Worm (Caenorhabditis elegans) whole organism, L1 larva: ENCODE measurements around the gene cpg-19.

Experiments
- C04F5.9 ChIP-seq: sonication (generic microtip); optimal IDR thresholded peaks from 2 replicates; lab custom pipeline; 2016; ENCODE audit warnings: missing genetic modification characterization, missing compliant biosample characterization
- C34B4.2 ChIP-seq: sonication (generic microtip); optimal IDR thresholded peaks from 2 replicates; lab custom pipeline; 2017; ENCODE audit warnings: mild to moderate bottlenecking, missing genetic modification characterization, missing compliant biosample characterization
- F16B12.6 ChIP-seq: fragments of 150-350 bp; optimal IDR thresholded peaks from 2 replicates; lab custom pipeline; 2014; ENCODE audit warnings: missing biosample characterization, missing genetic modification characterization
- aha-1 ChIP-seq: fragments of 150-350 bp; optimal IDR thresholded peaks from 2 replicates; lab custom pipeline; 2014; ENCODE audit warnings: missing biosample characterization, missing genetic modification characterization
- ceh-63 ChIP-seq: fragments of 200-800 bp; sonication (Bioruptor generic); optimal IDR thresholded peaks from 2 replicates; lab custom pipeline; 2018; ENCODE audit warnings: mild to moderate bottlenecking, missing genetic modification characterization, missing compliant biosample characterization
- ceh-8 ChIP-seq: fragments of 200-800 bp; sonication (Bioruptor generic); optimal IDR thresholded peaks from 2 replicates; lab custom pipeline; 2018; ENCODE audit warnings: mild to moderate bottlenecking, missing genetic modification characterization, moderate library complexity, missing compliant biosample characterization
- ceh-82 ChIP-seq, 3 experiments: fragments of 150-350 bp in 1 of 3; sonication (generic microtip) in 2 of 3; optimal IDR thresholded peaks; 2 replicates each; lab custom pipeline; 2014 to 2017; ENCODE audit warnings: missing biosample characterization in 3 of 3, missing genetic modification characterization in 3 of 3
- ceh-90 ChIP-seq: sonication (generic microtip); optimal IDR thresholded peaks from 2 replicates; lab custom pipeline; 2016; ENCODE audit warnings: missing genetic modification characterization, missing compliant biosample characterization
- dpl-1 ChIP-seq, 3 experiments: fragments of 150-350 bp in 2 of 3; sonication (generic microtip) in 1 of 3; optimal IDR thresholded peaks; 2 replicates each; lab custom pipeline; 2014 to 2017; ENCODE audit warnings: missing biosample characterization in 3 of 3, missing genetic modification characterization in 3 of 3, missing genetic modification reagents in 3 of 3
- dsc-1 ChIP-seq: sonication (generic microtip); optimal IDR thresholded peaks from 2 replicates; lab custom pipeline; 2016; ENCODE audit warnings: mild to moderate bottlenecking, missing genetic modification characterization, missing compliant biosample characterization
- efl-1 ChIP-seq, 4 experiments: fragments of 150-350 bp; optimal IDR thresholded peaks in 3 of 4; peaks in 1 of 4; 1 replicate in 1 of 4; 2 replicates in 3 of 4; lab custom pipeline; 2014; ENCODE audit warnings: missing biosample characterization in 2 of 4, missing genetic modification characterization in 2 of 4, missing genetic modification reagents in 2 of 4
- egl-13 ChIP-seq: sonication (generic microtip); optimal IDR thresholded peaks from 2 replicates; lab custom pipeline; 2016; ENCODE audit warnings: missing genotype, missing genetic modification reagents, missing genetic modification characterization, missing compliant biosample characterization
- egl-27 ChIP-seq, 2 experiments: fragments of 150-350 bp in 1 of 2; sonication (generic microtip); optimal IDR thresholded peaks; 3 replicates each; lab custom pipeline; 2017 to 2018; ENCODE audit warnings: missing biosample characterization in 2 of 2, missing genetic modification characterization in 2 of 2, missing genetic modification reagents in 2 of 2
- fkh-8 ChIP-seq: sonication (generic microtip); optimal IDR thresholded peaks from 2 replicates; lab custom pipeline; 2016; ENCODE audit warnings: mild to moderate bottlenecking, missing genetic modification characterization, missing compliant biosample characterization
- fos-1 ChIP-seq: fragments of 150-350 bp; optimal IDR thresholded peaks from 2 replicates; lab custom pipeline; 2014; ENCODE audit warnings: missing biosample characterization, missing genetic modification characterization
- grh-1 ChIP-seq: fragments of 200-800 bp; sonication (Bioruptor generic); IDR thresholded peaks from 2 replicates; pipeline ENCODE4 v1.3.6; 2022; ENCODE audit warnings: missing genetic modification reagents, missing genetic modification characterization, missing compliant biosample characterization
- hlh-4 ChIP-seq: sonication (generic microtip); optimal IDR thresholded peaks from 2 replicates; lab custom pipeline; 2016; ENCODE audit warnings: mild to moderate bottlenecking, missing genetic modification characterization, missing compliant biosample characterization
- hpl-2 ChIP-seq: fragments of 150-350 bp; optimal IDR thresholded peaks from 2 replicates; lab custom pipeline; 2014; ENCODE audit warnings: missing biosample characterization, missing genetic modification reagents, missing genetic modification characterization
- irx-1 ChIP-seq: sonication (generic microtip); optimal IDR thresholded peaks from 2 replicates; lab custom pipeline; 2016; ENCODE audit warnings: missing genetic modification characterization, missing compliant biosample characterization
- isw-1 ChIP-seq: fragments of 200-800 bp; sonication (Bioruptor generic); IDR thresholded peaks from 2 replicates; pipeline ENCODE4 v1.3.6; 2022; ENCODE audit warnings: missing genetic modification characterization, missing compliant biosample characterization
- lin-13 ChIP-seq: fragments of 150-350 bp; optimal IDR thresholded peaks from 2 replicates; lab custom pipeline; 2014; ENCODE audit warnings: missing biosample characterization, missing genetic modification reagents, missing genetic modification characterization
- lin-14 ChIP-seq: fragments of 200-800 bp; sonication (Bioruptor generic); optimal IDR thresholded peaks from 2 replicates; lab custom pipeline; 2018; ENCODE audit warnings: mild to moderate bottlenecking, missing genetic modification characterization, moderate library complexity, missing compliant biosample characterization
- lin-39 ChIP-seq: fragments of 150-350 bp; optimal IDR thresholded peaks from 2 replicates; lab custom pipeline; 2014; ENCODE audit warnings: missing biosample characterization, missing genetic modification reagents, missing genetic modification characterization
- lsy-2 ChIP-seq, 2 experiments: fragments of 150-350 bp; optimal IDR thresholded peaks; 2 replicates each; lab custom pipeline; 2014; ENCODE audit warnings: missing biosample characterization in 2 of 2, missing genetic modification characterization in 2 of 2
- mab-9 ChIP-seq: fragments of 200-800 bp; sonication (Bioruptor generic); IDR thresholded peaks from 2 replicates; pipeline ENCODE4 v1.3.6; 2022; ENCODE audit warnings: missing genetic modification reagents, missing genetic modification characterization, missing compliant biosample characterization
- mdl-1 ChIP-seq, 2 experiments: fragments of 150-350 bp; optimal IDR thresholded peaks; 2 replicates each; lab custom pipeline; 2014 to 2017; ENCODE audit warnings: missing biosample characterization in 2 of 2, missing genetic modification characterization in 2 of 2, inconsistent platforms in 1 of 2
- nhr-11 ChIP-seq: fragments of 150-350 bp; optimal IDR thresholded peaks from 2 replicates; lab custom pipeline; 2014; ENCODE audit warnings: missing biosample characterization, missing genetic modification characterization
- nhr-12 ChIP-seq: sonication (generic microtip); optimal IDR thresholded peaks from 2 replicates; lab custom pipeline; 2017; ENCODE audit warnings: missing biosample characterization, missing genetic modification characterization
- nhr-237 ChIP-seq: fragments of 150-350 bp; optimal IDR thresholded peaks from 2 replicates; lab custom pipeline; 2014; ENCODE audit warnings: missing biosample characterization, missing genetic modification characterization
- nhr-47 ChIP-seq: sonication (generic microtip); optimal IDR thresholded peaks from 2 replicates; lab custom pipeline; 2016; ENCODE audit warnings: mild to moderate bottlenecking, missing genetic modification characterization, moderate library complexity, missing compliant biosample characterization
- pax-3 ChIP-seq: fragments of 200-800 bp; sonication (Bioruptor generic); optimal IDR thresholded peaks from 2 replicates; lab custom pipeline; 2018; ENCODE audit warnings: mild to moderate bottlenecking, missing genetic modification characterization, moderate library complexity, missing compliant biosample characterization
- pqm-1 ChIP-seq: sonication (generic microtip); optimal IDR thresholded peaks from 3 replicates; lab custom pipeline; 2017; ENCODE audit warnings: missing biosample characterization, missing genetic modification characterization
- skn-1 ChIP-seq: fragments of 150-350 bp; optimal IDR thresholded peaks from 2 replicates; lab custom pipeline; 2014; ENCODE audit warnings: missing biosample characterization, missing genetic modification characterization
- snpc-4 ChIP-seq: fragments of 150-350 bp; optimal IDR thresholded peaks from 2 replicates; lab custom pipeline; 2014; ENCODE audit warnings: missing biosample characterization, missing genetic modification characterization
- snu-23 ChIP-seq: sonication (generic microtip); optimal IDR thresholded peaks from 2 replicates; lab custom pipeline; 2016; ENCODE audit warnings: missing genetic modification characterization, missing compliant biosample characterization
- sox-4 ChIP-seq: sonication (generic microtip); optimal IDR thresholded peaks from 2 replicates; lab custom pipeline; 2016; ENCODE audit warnings: missing genetic modification characterization, missing compliant biosample characterization
- sup-37 ChIP-seq: fragments of 200-800 bp; sonication (Bioruptor generic); optimal IDR thresholded peaks from 2 replicates; lab custom pipeline; 2018; ENCODE audit warnings: mild to moderate bottlenecking, missing genetic modification characterization, missing compliant biosample characterization
- tbx-2 ChIP-seq: sonication (generic microtip); optimal IDR thresholded peaks from 2 replicates; lab custom pipeline; 2016; ENCODE audit warnings: missing genetic modification characterization, missing compliant biosample characterization
- unc-86 ChIP-seq: sonication (generic microtip); optimal IDR thresholded peaks from 2 replicates; lab custom pipeline; 2016; ENCODE audit warnings: missing genetic modification characterization, missing compliant biosample characterization
- ztf-11 ChIP-seq, 2 experiments: sonication (generic microtip); optimal IDR thresholded peaks; 2 replicates each; lab custom pipeline; 2016 to 2017; ENCODE audit warnings: missing genetic modification characterization in 2 of 2, missing biosample characterization in 1 of 2, missing compliant biosample characterization in 1 of 2
- ztf-4 ChIP-seq: fragments of 150-350 bp; optimal IDR thresholded peaks from 2 replicates; lab custom pipeline; 2014; ENCODE audit warnings: missing biosample characterization, missing genetic modification characterization

cpg-19 gene

DNA sequence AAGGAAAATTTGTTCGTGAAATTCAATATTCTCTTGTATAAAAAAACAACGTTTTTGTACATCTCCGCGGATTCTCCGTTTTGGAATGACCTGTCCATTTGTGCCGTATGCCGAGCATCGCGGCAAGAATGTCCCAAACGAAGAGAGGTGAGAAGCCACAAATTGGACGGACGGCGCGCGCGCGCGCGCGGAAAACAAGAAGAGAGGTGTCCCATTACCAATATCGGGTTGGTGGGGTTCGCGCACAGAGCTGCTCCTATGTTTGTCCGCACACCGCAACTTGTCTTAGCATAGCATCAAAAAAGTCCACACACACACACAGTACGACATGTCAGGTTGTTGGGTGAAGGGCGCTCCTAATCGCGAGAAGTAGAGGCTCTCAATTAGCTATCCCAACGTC is 30.1 kb upstream of the cpg-19 start:
- no peak for TF ChIP-seq efl-1 (optimal IDR thresholded peaks at IDR 0.05; lab: Kevin White, UChicago)
- peak in 1 of 2 experiments; percentile 87 for TF ChIP-seq efl-1 (GFP tag; optimal IDR thresholded peaks at IDR 0.05 in 1 of 2; lab: Kevin White, UChicago)
- no peak for TF ChIP-seq ceh-8

- TF ChIP-seq skn-1 (tag; lab: Kevin White, UChicago), result no peak
- TF ChIP-seq nhr-47 (tag; lab: Kevin White, UChicago), result no peak
- TF ChIP-seq egl-13, result no peak
- no peak for TF ChIP-seq grh-1
- no peak for TF ChIP-seq irx-1 (tag; lab: Kevin White, UChicago)
- no peak for TF ChIP-seq snpc-4 (tag; lab: Kevin White, UChicago)
- no peak for TF ChIP-seq nhr-12
- TF ChIP-seq hpl-2 (GFP tag; lab: Kevin White, UChicago), result no peak
- TF ChIP-seq tbx-2, result no peak
- no peak for TF ChIP-seq mdl-1 (tag; optimal IDR thresholded peaks at IDR 0.05; lab: Kevin White, UChicago)
- no peak for TF ChIP-seq unc-86 (tag; lab: Kevin White, UChicago)
- TF ChIP-seq ztf-4 (tag; lab: Kevin White, UChicago), result no peak
- TF ChIP-seq hlh-4, result no peak
- no peak for TF ChIP-seq C04F5.9
- no peak for TF ChIP-seq dpl-1 (GFP tag; optimal IDR thresholded peaks at IDR 0.05; lab: Kevin White, UChicago)
Observed at ce11 chrX:16594931-16595330, 26.7 kb upstream of the cpg-19 start, which contains the start of gene cdh-9. TSS of gene cdh-9 (plus strand) at chrX:16595231.

- TF ChIP-seq fos-1 (tag; lab: Kevin White, UChicago), result no peak
- no peak for TF ChIP-seq lin-13 (GFP tag; lab: Kevin White, UChicago)
- TF ChIP-seq ceh-63 (GFP tag; lab: Kevin White, UChicago), result no peak
- no peak for TF ChIP-seq nhr-237 (tag; lab: Kevin White, UChicago)
- TF ChIP-seq efl-1 (optimal IDR thresholded peaks at IDR 0.05; lab: Kevin White, UChicago), result no peak
- TF ChIP-seq efl-1 (GFP tag; optimal IDR thresholded peaks at IDR 0.05 in 1 of 2; lab: Kevin White, UChicago), result no peak
- TF ChIP-seq sup-37 (GFP tag; lab: Kevin White, UChicago), result no peak
- TF ChIP-seq ztf-11 (tag; optimal IDR thresholded peaks at IDR 0.05; lab: Kevin White, UChicago), result no peak
- TF ChIP-seq egl-27 (tag; optimal IDR thresholded peaks at IDR 0.05; lab: Kevin White, UChicago), result no peak
- TF ChIP-seq C04F5.9, result no peak
- no peak for TF ChIP-seq pqm-1 (tag; lab: Kevin White, UChicago)
- no peak for TF ChIP-seq lsy-2 (tag; optimal IDR thresholded peaks at IDR 0.05; lab: Kevin White, UChicago)
- TF ChIP-seq ceh-90 (tag; lab: Kevin White, UChicago), result no peak
- TF ChIP-seq lin-39 (tag; lab: Kevin White, UChicago), result no peak
- TF ChIP-seq ztf-4 (tag; lab: Kevin White, UChicago), result no peak
- TF ChIP-seq hlh-4, result no peak
- TF ChIP-seq snu-23 (GFP tag; lab: Kevin White, UChicago), result no peak
- no peak for TF ChIP-seq ceh-82 (tag; optimal IDR thresholded peaks at IDR 0.05; lab: Kevin White, UChicago)
- peak; percentile 38 for TF ChIP-seq lin-14
- TF ChIP-seq pax-3, result no peak
- TF ChIP-seq dsc-1, result peak; percentile 37
- peak; percentile 59 for TF ChIP-seq ceh-8
- TF ChIP-seq nhr-11 (tag; lab: Kevin White, UChicago), result no peak
- TF ChIP-seq fkh-8 (tag; lab: Kevin White, UChicago), result peak; percentile 2
Observed at ce11 chrX:16595522-16596282, 25.9 kb upstream of the cpg-19 start.

DNA sequence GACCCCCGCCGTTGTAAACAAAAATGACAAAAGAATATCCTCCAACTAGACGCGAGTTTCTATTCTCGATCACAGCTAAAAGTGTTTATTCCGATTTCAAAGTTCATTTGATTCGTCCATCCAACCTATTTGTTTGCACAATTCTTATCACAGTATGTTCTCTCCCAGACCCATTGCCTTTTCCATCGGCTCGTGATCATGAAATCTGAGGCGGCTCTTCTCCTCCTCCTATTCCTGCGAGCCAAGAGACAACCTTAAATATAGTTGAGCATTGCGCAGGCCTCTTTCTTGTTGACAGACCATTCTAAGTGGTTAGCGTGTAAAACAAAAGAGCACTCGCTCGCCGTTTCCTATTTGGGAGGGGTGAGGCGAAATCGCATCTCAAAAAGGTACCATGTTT is 24.6 kb upstream of the cpg-19 start:
- TF ChIP-seq mab-9 (GFP tag; lab: Robert Waterston, UW), result no peak
- TF ChIP-seq nhr-12, result no peak
- no peak for TF ChIP-seq irx-1 (tag; lab: Kevin White, UChicago)
- TF ChIP-seq F16B12.6 (tag; lab: Kevin White, UChicago), result no peak
- TF ChIP-seq grh-1, result no peak
- no peak for TF ChIP-seq aha-1
- no peak for TF ChIP-seq isw-1
- TF ChIP-seq sox-4 (tag; lab: Kevin White, UChicago), result no peak
- TF ChIP-seq lin-14, result no peak
- no peak for TF ChIP-seq C34B4.2
- TF ChIP-seq C04F5.9, result no peak
- no peak for TF ChIP-seq pax-3
